Worm (Caenorhabditis elegans): ENCODE measurements around the gene ent-5.

Gene ent-5

ce11 chrX:4662293-4662825 is 13.4 kb upstream of the ent-5 start (continued):
- TF ChIP-seq lim-7 (GFP tag; IDR thresholded peaks at IDR 0.05) (no peak), aha-1 (tag) (peak; percentile 91), lsy-2 (tag; optimal IDR thresholded peaks at IDR 0.05) (peak; percentile 13 to 51), sdz-12 (GFP tag; optimal IDR thresholded peaks at IDR 0.05) (no peak), daf-16 (GFP tag; optimal IDR thresholded peaks at IDR 0.05) (no peak), daf-16 (tag; optimal IDR thresholded peaks at IDR 0.05) (peak; percentile 60), hif-1 (tag; optimal IDR thresholded peaks at IDR 0.05) (peak in 1 of 2 experiments; percentile 23), rbr-2 (tag; optimal IDR thresholded peaks at IDR 0.05) (peak; percentile 26), pqm-1 (tag; optimal IDR thresholded peaks at IDR 0.05) (peak; percentile 93), dmd-6 (GFP tag; IDR thresholded peaks at IDR 0.05) (peak; percentile 76), nhr-48 (tag; optimal IDR thresholded peaks at IDR 0.05) (peak; percentile 40), zfp-3 (GFP tag; conservative IDR thresholded peaks at IDR 0.05) (no peak), duxl-1 (tag; optimal IDR thresholded peaks at IDR 0.05; ENCODE audit: poor library complexity) (peak; percentile 11), nhr-25 (tag; optimal IDR thresholded peaks at IDR 0.05; ENCODE audit: borderline replicate concordance, insufficient read depth) (peak; percentile 62), nhr-10 (tag; optimal IDR thresholded peaks at IDR 0.05) (peak; percentile 21), Y5F2A.4 (GFP tag; optimal IDR thresholded peaks at IDR 0.05) (no peak)

- peak; percentile 34 for TF ChIP-seq T20F7.1 (GFP tag; optimal IDR thresholded peaks at IDR 0.05)
- TF ChIP-seq hlh-11 (tag; optimal IDR thresholded peaks at IDR 0.05) = no peak
- TF ChIP-seq ceh-82 (tag; optimal IDR thresholded peaks at IDR 0.05) = no peak
- peak in 1 of 2 experiments; percentile 13 for TF ChIP-seq lsy-2 (tag; optimal IDR thresholded peaks at IDR 0.05)
- TF ChIP-seq pqm-1 (tag; optimal IDR thresholded peaks at IDR 0.05) = peak; percentile 26
- no peak for TF ChIP-seq rbr-2 (tag; optimal IDR thresholded peaks at IDR 0.05)
- no peak for TF ChIP-seq ceh-32 (tag; optimal IDR thresholded peaks at IDR 0.05; ENCODE audit: poor library complexity)
- TF ChIP-seq nhr-28 (tag; optimal IDR thresholded peaks at IDR 0.05) = peak; percentile 25
- TF ChIP-seq T26A8.4 (GFP tag; IDR thresholded peaks at IDR 0.05) = no peak
- peak; percentile 42; the same call in 1 of the 2 replicates for TF ChIP-seq dmd-6 (GFP tag; IDR thresholded peaks at IDR 0.05)
- TF ChIP-seq mep-1 (tag; optimal IDR thresholded peaks at IDR 0.05) = no peak
- no peak for TF ChIP-seq ceh-44 (GFP tag; IDR thresholded peaks at IDR 0.05)
- TF ChIP-seq nhr-77 (tag; optimal IDR thresholded peaks at IDR 0.05) = peak; percentile 24
- TF ChIP-seq unc-130 (GFP tag; optimal IDR thresholded peaks at IDR 0.05) = no peak
- no peak for TF ChIP-seq skn-1 (tag; optimal IDR thresholded peaks at IDR 0.05)
- no peak for TF ChIP-seq ztf-11 (tag; optimal IDR thresholded peaks at IDR 0.05)
Measured at ce11 chrX:4660268-4660880, 11.4 kb upstream of the ent-5 start, which contains the start of gene nhr-45. Gene nhr-45, minus strand, starts transcription at chrX:4660318.

DNA sequence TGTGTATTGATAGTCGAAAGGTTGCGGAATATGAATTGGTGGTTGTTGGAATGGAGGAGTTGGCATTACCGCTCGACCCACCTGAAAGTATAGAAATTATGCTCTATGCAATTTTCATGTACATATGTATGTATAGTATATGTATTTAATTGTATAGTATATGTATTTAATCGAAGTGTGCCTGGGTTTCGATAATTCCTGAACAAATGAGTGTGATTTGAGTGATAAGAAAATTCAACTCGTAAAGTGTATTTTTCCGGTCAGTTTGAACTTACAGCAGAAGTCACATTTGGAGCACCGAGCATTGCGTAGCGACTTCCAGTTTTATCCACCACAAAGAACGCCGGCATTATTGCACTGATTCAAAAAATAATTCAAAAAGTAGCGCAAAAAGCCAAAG is 9.7 kb upstream of the ent-5 start:
- no peak for TF ChIP-seq snpc-4 (tag; optimal IDR thresholded peaks at IDR 0.05)
- TF ChIP-seq F26F4.8 (GFP tag; conservative IDR thresholded peaks at IDR 0.05) = no peak
- TF ChIP-seq nhr-102 (tag; optimal IDR thresholded peaks at IDR 0.05) = peak; percentile 24
- TF ChIP-seq php-3 (GFP tag; IDR thresholded peaks at IDR 0.05) = no peak
- no peak for TF ChIP-seq zfp-3 (GFP tag; conservative IDR thresholded peaks at IDR 0.05)
- no peak for TF ChIP-seq R02D3.7 (tag; optimal IDR thresholded peaks at IDR 0.05)
- TF ChIP-seq sdz-12 (GFP tag; optimal IDR thresholded peaks at IDR 0.05) = no peak
- peak; percentile 37; the same call in 1 of the 2 replicates for TF ChIP-seq dmd-6 (GFP tag; IDR thresholded peaks at IDR 0.05)
- no peak for TF ChIP-seq attf-4 (tag; optimal IDR thresholded peaks at IDR 0.05)
- TF ChIP-seq nhr-28 (tag; optimal IDR thresholded peaks at IDR 0.05) = peak; percentile 96
- TF ChIP-seq hlh-11 (tag; optimal IDR thresholded peaks at IDR 0.05) = peak; percentile 24
- TF ChIP-seq dmd-9 (GFP tag; IDR thresholded peaks at IDR 0.05) = no peak
- no peak for TF ChIP-seq duxl-1 (tag; optimal IDR thresholded peaks at IDR 0.05; ENCODE audit: poor library complexity)
- TF ChIP-seq dve-1 (tag; optimal IDR thresholded peaks at IDR 0.05; ENCODE audit: insufficient read depth) = peak; percentile 6
- TF ChIP-seq pqm-1 (tag; optimal IDR thresholded peaks at IDR 0.05) = peak; percentile 4
- TF ChIP-seq gei-8 (GFP tag; optimal IDR thresholded peaks at IDR 0.05) = no peak
- no peak for TF ChIP-seq ceh-28 (tag; optimal IDR thresholded peaks at IDR 0.05)
- TF ChIP-seq F49E8.2 (tag; optimal IDR thresholded peaks at IDR 0.05; ENCODE audit: borderline replicate concordance) = no peak
- no peak for TF ChIP-seq snpc-1.2 (GFP tag; IDR thresholded peaks at IDR 0.05)
- no peak for TF ChIP-seq daf-12 (tag; optimal IDR thresholded peaks at IDR 0.05)
- TF ChIP-seq ceh-44 (GFP tag; IDR thresholded peaks at IDR 0.05) = no peak
- TF ChIP-seq unc-39 (tag; optimal IDR thresholded peaks at IDR 0.05) = no peak
